Fruit fly (Drosophila melanogaster): ENCODE results near the gene Ugt49B2.

DNA sequence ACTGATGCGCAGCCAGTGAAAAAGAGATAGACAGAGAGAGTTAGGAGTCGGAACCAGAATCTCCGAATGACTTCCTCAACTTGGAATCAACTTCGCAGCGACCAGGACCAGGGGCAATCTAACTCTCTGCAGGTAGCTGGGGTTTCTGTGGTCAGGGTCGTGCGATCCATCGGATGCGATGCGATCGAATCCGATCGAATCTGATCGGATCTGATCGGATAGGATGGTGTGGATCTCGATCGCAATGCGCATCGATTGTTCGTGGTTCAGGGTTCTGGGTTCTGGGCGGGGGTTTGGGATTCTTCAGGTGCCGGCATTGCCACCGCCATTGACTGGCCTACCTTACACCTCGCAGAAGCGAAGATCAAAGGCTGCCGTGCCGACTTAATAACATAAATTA is 19.7 kb upstream of the Ugt49B2 start:
- TF ChIP-seq ovo (GFP tag; optimal IDR thresholded peaks at IDR 0.05) = no peak
- no peak for TF ChIP-seq Clk (GFP tag; optimal IDR thresholded peaks at IDR 0.05)
- TF ChIP-seq Crg-1 (GFP tag; optimal IDR thresholded peaks at IDR 0.05) = no peak
- TF ChIP-seq cnc (optimal IDR thresholded peaks at IDR 0.05) = no peak
- no peak for TF ChIP-seq tj (GFP tag; optimal IDR thresholded peaks at IDR 0.05)
- TF ChIP-seq pad (GFP tag; optimal IDR thresholded peaks at IDR 0.05) = no peak
- TF ChIP-seq Mnt (GFP tag; optimal IDR thresholded peaks at IDR 0.05) = no peak
- TF ChIP-seq kay (GFP tag; ENCODE audit: borderline replicate concordance) = no peak
- no peak for TF ChIP-seq CG7045 (GFP tag; optimal IDR thresholded peaks at IDR 0.05)
- no peak for TF ChIP-seq Hr96 (GFP tag; optimal IDR thresholded peaks at IDR 0.05)
- TF ChIP-seq CG11617 (GFP tag; optimal IDR thresholded peaks at IDR 0.05) = no peak
- no peak for TF ChIP-seq CG12768 (GFP tag; optimal IDR thresholded peaks at IDR 0.05)
